Worm (Caenorhabditis elegans): ENCODE results near the gene C07G1.15.

DNA sequence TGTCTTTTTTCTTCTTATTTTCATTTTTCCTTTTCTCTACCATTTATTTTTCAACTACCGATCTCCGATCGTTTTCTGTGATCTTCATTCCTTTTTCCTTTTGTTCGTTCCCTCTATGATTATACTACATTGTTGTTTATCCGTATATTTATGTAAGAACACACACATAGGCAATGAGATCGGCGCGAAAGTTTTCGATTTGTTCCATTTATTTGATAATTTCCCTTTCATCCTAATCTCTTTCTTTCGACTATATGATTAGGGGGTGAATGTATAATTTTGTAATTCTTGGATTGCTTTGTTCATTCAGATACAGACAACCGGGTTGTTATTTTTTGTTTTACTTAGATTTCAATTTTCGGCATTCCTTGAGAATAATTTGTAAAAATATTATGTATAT, 3.8 kb downstream of the C07G1.15 start:
- TF ChIP-seq him-1 (tag; optimal IDR thresholded peaks at IDR 0.05) (no peak), W03F9.2 (tag; optimal IDR thresholded peaks at IDR 0.05) (no peak)

Data from whole organism, L4/young adult.